Worm (Caenorhabditis elegans) whole organism, L4/young adult: ENCODE data around the gene npr-2.

ENCODE experiments used
- W03F9.2 ChIP-seq: fragments of 150-350 bp; optimal IDR thresholded peaks from 2 replicates; lab custom pipeline; 2014; ENCODE audit warnings: missing biosample characterization, missing genetic modification characterization
- dao-5 ChIP-seq: sonication (generic microtip); optimal IDR thresholded peaks from 2 replicates; lab custom pipeline; 2016; ENCODE audit warnings: missing genotype, missing genetic modification characterization, moderate library complexity, missing compliant biosample characterization
- him-1 ChIP-seq: sonication (generic microtip); optimal IDR thresholded peaks from 2 replicates; lab custom pipeline; 2016; ENCODE audit warnings: missing genotype, missing genetic modification reagents, missing genetic modification characterization, missing compliant biosample characterization

npr-2 gene

ce11 chrIV:9538214-9538613, 41.7 kb downstream of the npr-2 start:
- TF ChIP-seq W03F9.2 (tag; lab: Kevin White, UChicago): no peak

- no peak for TF ChIP-seq him-1 (tag; lab: Kevin White, UChicago)
- peak; percentile 13 for TF ChIP-seq W03F9.2 (tag; lab: Kevin White, UChicago)
Observed at ce11 chrIV:9537500-9537899, 42.4 kb downstream of the npr-2 start.

- TF ChIP-seq dao-5 (tag; lab: Kevin White, UChicago): no peak
- no peak for TF ChIP-seq him-1 (tag; lab: Kevin White, UChicago)
- TF ChIP-seq W03F9.2 (tag; lab: Kevin White, UChicago): no peak
Observed at ce11 chrIV:9536124-9536523, 43.8 kb downstream of the npr-2 start.

ce11 chrIV:9535105-9535504, 44.8 kb downstream of the npr-2 start:
- no peak for TF ChIP-seq him-1 (tag; lab: Kevin White, UChicago)

ce11 chrIV:9534342-9534741, 45.6 kb downstream of the npr-2 start:
- TF ChIP-seq W03F9.2 (tag; lab: Kevin White, UChicago) (no peak), dao-5 (tag; lab: Kevin White, UChicago) (no peak), him-1 (tag; lab: Kevin White, UChicago) (no peak)

- no peak for TF ChIP-seq W03F9.2 (tag; lab: Kevin White, UChicago)
- TF ChIP-seq him-1 (tag; lab: Kevin White, UChicago): no peak
- no peak for TF ChIP-seq dao-5 (tag; lab: Kevin White, UChicago)
Observed at ce11 chrIV:9533071-9533470, 46.9 kb downstream of the npr-2 start, which contains the start of gene F56H11.2. F56H11.2 (minus strand) TSS chrIV:9533171.

- no peak for TF ChIP-seq W03F9.2 (tag; lab: Kevin White, UChicago)
- TF ChIP-seq dao-5 (tag; lab: Kevin White, UChicago): no peak
- TF ChIP-seq him-1 (tag; lab: Kevin White, UChicago): no peak
Observed at ce11 chrIV:9530768-9531167, 49.2 kb downstream of the npr-2 start.

- no peak for TF ChIP-seq dao-5 (tag; lab: Kevin White, UChicago)
- TF ChIP-seq him-1 (tag; lab: Kevin White, UChicago): no peak
- no peak for TF ChIP-seq W03F9.2 (tag; lab: Kevin White, UChicago)
Observed at ce11 chrIV:9529647-9530046, 50.3 kb downstream of the npr-2 start, which contains the start of gene elo-7. elo-7 (plus strand) TSS chrIV:9529947.

- no peak for TF ChIP-seq him-1 (tag; lab: Kevin White, UChicago)
- no peak for TF ChIP-seq W03F9.2 (tag; lab: Kevin White, UChicago)
- TF ChIP-seq dao-5 (tag; lab: Kevin White, UChicago): no peak
Observed at ce11 chrIV:9527002-9527401, 52.9 kb downstream of the npr-2 start.

- no peak for TF ChIP-seq W03F9.2 (tag; lab: Kevin White, UChicago)
- TF ChIP-seq him-1 (tag; lab: Kevin White, UChicago): no peak
- TF ChIP-seq dao-5 (tag; lab: Kevin White, UChicago): no peak
Observed at ce11 chrIV:9525682-9526416, 54.1 kb downstream of the npr-2 start, which contains the start of gene elo-1. elo-1 (plus strand) TSS chrIV:9526366.

- TF ChIP-seq him-1 (tag; lab: Kevin White, UChicago): no peak
- no peak for TF ChIP-seq W03F9.2 (tag; lab: Kevin White, UChicago)
- TF ChIP-seq dao-5 (tag; lab: Kevin White, UChicago): no peak
Observed at ce11 chrIV:9524849-9525460, 55.0 kb downstream of the npr-2 start, which contains the start of gene ndua-5. ndua-5 (minus strand) TSS chrIV:9524899.

- TF ChIP-seq dao-5 (tag; lab: Kevin White, UChicago): no peak
- no peak for TF ChIP-seq W03F9.2 (tag; lab: Kevin White, UChicago)
- no peak for TF ChIP-seq him-1 (tag; lab: Kevin White, UChicago)
Observed at ce11 chrIV:9523139-9523538, 56.8 kb downstream of the npr-2 start.

- no peak for TF ChIP-seq him-1 (tag; lab: Kevin White, UChicago)
- TF ChIP-seq W03F9.2 (tag; lab: Kevin White, UChicago): no peak
- TF ChIP-seq dao-5 (tag; lab: Kevin White, UChicago): no peak
Observed at ce11 chrIV:9520629-9521028, 59.3 kb downstream of the npr-2 start.
